Worm (Caenorhabditis elegans): ENCODE results near the gene K02F3.2.
A peak's percentile ranks its signal among the peaks of the same experiment; 100 is the strongest.

K02F3.2 gene

ce11 chrIII:872373-872772 is 26.7 kb downstream of the K02F3.2 start, which contains the start of the genes T24C4.3 and clc-20:
T24C4.3 (minus strand) TSS chrIII:872473.
clc-20 (plus strand) TSS chrIII:872583.
- TF ChIP-seq tbx-37 (GFP tag; conservative IDR thresholded peaks at IDR 0.05): no peak

- no peak for TF ChIP-seq B0310.2 (tag; optimal IDR thresholded peaks at IDR 0.05)
- TF ChIP-seq F13C5.2 (tag; optimal IDR thresholded peaks at IDR 0.05): no peak
- no peak for TF ChIP-seq hmbx-1 (tag; optimal IDR thresholded peaks at IDR 0.05)
- no peak for TF ChIP-seq hnd-1 (tag; optimal IDR thresholded peaks at IDR 0.05)
- TF ChIP-seq tbx-11 (GFP tag; IDR thresholded peaks at IDR 0.05): no peak
- no peak for TF ChIP-seq ama-1 (optimal IDR thresholded peaks at IDR 0.05)
- no peak for TF ChIP-seq sea-1 (GFP tag; conservative IDR thresholded peaks at IDR 0.05)
- TF ChIP-seq flt-1 (GFP tag; IDR thresholded peaks at IDR 0.05): no peak
- no peak for TF ChIP-seq ceh-36 (tag; optimal IDR thresholded peaks at IDR 0.05)
- no peak for TF ChIP-seq scrt-1 (GFP tag; IDR thresholded peaks at IDR 0.05)
- TF ChIP-seq pes-1 (GFP tag; IDR thresholded peaks at IDR 0.05): no peak
- no peak for TF ChIP-seq tra-4 (tag; optimal IDR thresholded peaks at IDR 0.05)
- no peak for TF ChIP-seq ets-7 (tag; optimal IDR thresholded peaks at IDR 0.05)
- no peak for TF ChIP-seq aly-1 (tag; optimal IDR thresholded peaks at IDR 0.05)
- TF ChIP-seq hmg-4 (GFP tag; optimal IDR thresholded peaks at IDR 0.05): no peak
- no peak for TF ChIP-seq tbx-37 (GFP tag; conservative IDR thresholded peaks at IDR 0.05)
- no peak for TF ChIP-seq ceh-13 (GFP tag; optimal IDR thresholded peaks at IDR 0.05)
Observed at ce11 chrIII:873432-873831, 27.8 kb downstream of the K02F3.2 start, which contains the start of gene clc-19. clc-19 (minus strand) TSS chrIII:873566.

DNA sequence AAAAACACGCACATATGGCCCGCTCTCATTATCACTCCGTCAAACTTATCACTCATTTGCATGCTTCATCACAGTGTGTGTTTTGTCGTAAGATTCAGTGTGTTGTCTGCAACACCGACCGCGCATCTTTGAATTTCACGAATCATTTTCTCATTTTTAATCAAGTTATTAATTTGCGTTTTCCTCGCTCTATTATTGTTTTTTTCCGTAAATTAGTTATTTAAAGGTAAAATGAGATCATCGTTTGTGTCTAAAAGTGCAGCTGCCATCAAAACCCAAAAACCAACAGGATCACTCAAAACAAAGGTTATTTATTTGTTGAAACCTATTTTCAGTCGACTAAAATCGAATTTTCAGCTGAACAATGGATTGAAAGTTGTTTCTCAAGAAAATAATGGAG is 34.0 kb downstream of the K02F3.2 start, which contains the start of the genes T24C4.5 and ucr-2.3:
T24C4.5 (minus strand) TSS at position 101 of the 400 bp plus-strand sequence.
ucr-2.3 (plus strand) TSS at position 227 of the 400 bp plus-strand sequence.
- no peak for TF ChIP-seq scrt-1 (GFP tag; IDR thresholded peaks at IDR 0.05)
- no peak for TF ChIP-seq aly-1 (tag; optimal IDR thresholded peaks at IDR 0.05)
- TF ChIP-seq B0310.2 (tag; optimal IDR thresholded peaks at IDR 0.05): no peak
- TF ChIP-seq sea-1 (GFP tag; conservative IDR thresholded peaks at IDR 0.05): no peak
- TF ChIP-seq hnd-1 (tag; optimal IDR thresholded peaks at IDR 0.05): no peak
- TF ChIP-seq hmg-4 (GFP tag; optimal IDR thresholded peaks at IDR 0.05): no peak
- no peak for TF ChIP-seq ets-7 (tag; optimal IDR thresholded peaks at IDR 0.05)
- no peak for TF ChIP-seq tbx-37 (GFP tag; conservative IDR thresholded peaks at IDR 0.05)
- TF ChIP-seq ama-1 (optimal IDR thresholded peaks at IDR 0.05): no peak
- TF ChIP-seq flt-1 (GFP tag; IDR thresholded peaks at IDR 0.05): no peak
- TF ChIP-seq tbx-11 (GFP tag; IDR thresholded peaks at IDR 0.05): no peak
- no peak for TF ChIP-seq F13C5.2 (tag; optimal IDR thresholded peaks at IDR 0.05)
- TF ChIP-seq hmbx-1 (tag; optimal IDR thresholded peaks at IDR 0.05): no peak
- no peak for TF ChIP-seq tra-4 (tag; optimal IDR thresholded peaks at IDR 0.05)
- no peak for TF ChIP-seq ceh-36 (tag; optimal IDR thresholded peaks at IDR 0.05)
- TF ChIP-seq pes-1 (GFP tag; IDR thresholded peaks at IDR 0.05): no peak

DNA sequence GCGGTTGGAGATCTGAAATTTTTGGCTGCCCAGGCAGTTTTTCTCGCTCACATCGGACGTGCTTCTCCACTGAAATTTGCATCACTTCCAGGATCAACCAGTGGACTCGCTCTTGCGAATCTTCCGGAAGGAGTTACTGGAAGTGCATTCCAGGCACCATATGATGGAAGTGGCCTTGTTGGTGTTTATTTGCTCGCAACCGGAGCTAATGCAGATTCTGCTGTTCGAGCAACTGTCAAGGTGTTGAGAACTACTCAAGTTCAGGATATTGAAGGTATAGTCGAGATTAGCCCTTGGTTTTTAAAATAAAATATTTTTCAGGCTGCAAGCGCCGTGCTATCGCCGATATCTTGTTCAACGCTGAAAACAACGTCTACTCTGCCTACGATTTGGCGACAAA is 35.2 kb downstream of the K02F3.2 start:
- no peak for TF ChIP-seq ceh-36 (tag; optimal IDR thresholded peaks at IDR 0.05)

DNA sequence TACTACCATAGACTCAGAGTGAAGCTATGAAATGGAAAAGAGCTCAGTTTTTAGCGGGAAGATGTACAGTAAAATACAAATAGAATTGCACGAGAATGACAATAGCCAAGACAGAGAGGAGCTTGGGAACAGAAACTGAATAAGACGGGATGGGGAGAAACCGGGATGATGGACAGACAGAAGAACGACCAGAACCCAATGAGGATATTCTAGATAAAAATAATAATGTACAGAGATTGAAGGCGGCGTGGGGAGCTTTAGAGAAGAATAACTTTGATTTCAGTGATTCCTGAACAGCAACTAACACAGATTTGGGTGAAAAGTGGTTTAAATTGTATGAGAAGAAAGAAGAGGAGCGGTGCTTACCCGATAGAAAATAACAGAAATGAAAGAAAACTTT is 35.8 kb downstream of the K02F3.2 start:
- TF ChIP-seq F13C5.2 (tag; optimal IDR thresholded peaks at IDR 0.05) (no peak), ceh-36 (tag; optimal IDR thresholded peaks at IDR 0.05) (no peak), flt-1 (GFP tag; IDR thresholded peaks at IDR 0.05) (no peak), ama-1 (optimal IDR thresholded peaks at IDR 0.05) (no peak), tbx-37 (GFP tag; conservative IDR thresholded peaks at IDR 0.05) (no peak), tra-4 (tag; optimal IDR thresholded peaks at IDR 0.05) (no peak)

ce11 chrIII:883595-883994 is 38.0 kb downstream of the K02F3.2 start:
- TF ChIP-seq scrt-1 (GFP tag; IDR thresholded peaks at IDR 0.05) (no peak), pes-1 (GFP tag; IDR thresholded peaks at IDR 0.05) (no peak), tbx-37 (GFP tag; conservative IDR thresholded peaks at IDR 0.05) (no peak), ama-1 (optimal IDR thresholded peaks at IDR 0.05) (no peak), tra-4 (tag; optimal IDR thresholded peaks at IDR 0.05) (no peak), flt-1 (GFP tag; IDR thresholded peaks at IDR 0.05) (no peak), hmg-4 (GFP tag; optimal IDR thresholded peaks at IDR 0.05) (no peak), ceh-36 (tag; optimal IDR thresholded peaks at IDR 0.05) (no peak), hnd-1 (tag; optimal IDR thresholded peaks at IDR 0.05) (no peak), ceh-13 (GFP tag; optimal IDR thresholded peaks at IDR 0.05) (no peak), sea-1 (GFP tag; conservative IDR thresholded peaks at IDR 0.05) (no peak), ets-7 (tag; optimal IDR thresholded peaks at IDR 0.05) (no peak), tbx-11 (GFP tag; IDR thresholded peaks at IDR 0.05) (no peak), F13C5.2 (tag; optimal IDR thresholded peaks at IDR 0.05) (no peak)

DNA sequence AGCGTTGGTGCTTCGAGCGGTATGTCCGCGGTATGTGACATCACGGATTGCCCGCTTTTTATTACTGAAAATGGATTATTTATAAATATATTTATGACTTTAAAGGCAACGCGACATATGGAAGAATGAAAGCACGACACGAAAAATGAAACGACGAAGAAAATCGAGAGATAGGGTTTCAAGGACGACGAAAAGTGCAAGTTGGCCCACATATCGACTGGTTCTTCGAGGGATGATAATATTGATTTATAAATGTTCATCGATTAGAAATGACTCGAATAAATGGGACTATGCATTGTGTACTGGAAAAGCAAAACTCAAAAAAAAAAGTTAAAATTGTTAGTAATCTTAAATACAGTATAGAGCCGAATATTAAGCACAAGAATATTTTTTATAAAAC is 41.1 kb downstream of the K02F3.2 start, which contains the start of gene zer-1:
zer-1 (minus strand) TSS at position 68 of the 400 bp plus-strand sequence.
- TF ChIP-seq ets-7 (tag; optimal IDR thresholded peaks at IDR 0.05) (no peak), hnd-1 (tag; optimal IDR thresholded peaks at IDR 0.05) (no peak), F13C5.2 (tag; optimal IDR thresholded peaks at IDR 0.05) (no peak), flt-1 (GFP tag; IDR thresholded peaks at IDR 0.05) (no peak), tra-4 (tag; optimal IDR thresholded peaks at IDR 0.05) (no peak), ceh-36 (tag; optimal IDR thresholded peaks at IDR 0.05) (no peak), aly-1 (tag; optimal IDR thresholded peaks at IDR 0.05) (no peak), pes-1 (GFP tag; IDR thresholded peaks at IDR 0.05) (no peak), ama-1 (optimal IDR thresholded peaks at IDR 0.05) (no peak), hmg-4 (GFP tag; optimal IDR thresholded peaks at IDR 0.05) (no peak), B0310.2 (tag; optimal IDR thresholded peaks at IDR 0.05) (no peak), tbx-11 (GFP tag; IDR thresholded peaks at IDR 0.05) (no peak), tbx-37 (GFP tag; conservative IDR thresholded peaks at IDR 0.05) (no peak), hmbx-1 (tag; optimal IDR thresholded peaks at IDR 0.05) (no peak), scrt-1 (GFP tag; IDR thresholded peaks at IDR 0.05) (no peak), sea-1 (GFP tag; conservative IDR thresholded peaks at IDR 0.05) (no peak), ceh-13 (GFP tag; optimal IDR thresholded peaks at IDR 0.05) (no peak)

- no peak for TF ChIP-seq tbx-11 (GFP tag; IDR thresholded peaks at IDR 0.05)
- no peak for TF ChIP-seq pes-1 (GFP tag; IDR thresholded peaks at IDR 0.05)
- TF ChIP-seq hmg-4 (GFP tag; optimal IDR thresholded peaks at IDR 0.05): peak; percentile 26
- peak; percentile 28 for TF ChIP-seq aly-1 (tag; optimal IDR thresholded peaks at IDR 0.05)
- no peak for TF ChIP-seq ceh-13 (GFP tag; optimal IDR thresholded peaks at IDR 0.05)
- TF ChIP-seq tra-4 (tag; optimal IDR thresholded peaks at IDR 0.05): no peak
- no peak for TF ChIP-seq hmbx-1 (tag; optimal IDR thresholded peaks at IDR 0.05)
- TF ChIP-seq scrt-1 (GFP tag; IDR thresholded peaks at IDR 0.05): no peak
- no peak for TF ChIP-seq hnd-1 (tag; optimal IDR thresholded peaks at IDR 0.05)
- 0 out of 2 replicates have a peak, but pooled peaks have one; percentile 25 for TF ChIP-seq flt-1 (GFP tag; IDR thresholded peaks at IDR 0.05)
- no peak for TF ChIP-seq B0310.2 (tag; optimal IDR thresholded peaks at IDR 0.05)
- TF ChIP-seq F13C5.2 (tag; optimal IDR thresholded peaks at IDR 0.05): peak; percentile 51
- TF ChIP-seq sea-1 (GFP tag; conservative IDR thresholded peaks at IDR 0.05): no peak
- no peak for TF ChIP-seq ama-1 (optimal IDR thresholded peaks at IDR 0.05)
- TF ChIP-seq ceh-36 (tag; optimal IDR thresholded peaks at IDR 0.05): no peak
Observed at ce11 chrIII:887874-888299, 42.2 kb downstream of the K02F3.2 start.
